Worm (Caenorhabditis elegans): ENCODE results near the gene srz-15.

DNA sequence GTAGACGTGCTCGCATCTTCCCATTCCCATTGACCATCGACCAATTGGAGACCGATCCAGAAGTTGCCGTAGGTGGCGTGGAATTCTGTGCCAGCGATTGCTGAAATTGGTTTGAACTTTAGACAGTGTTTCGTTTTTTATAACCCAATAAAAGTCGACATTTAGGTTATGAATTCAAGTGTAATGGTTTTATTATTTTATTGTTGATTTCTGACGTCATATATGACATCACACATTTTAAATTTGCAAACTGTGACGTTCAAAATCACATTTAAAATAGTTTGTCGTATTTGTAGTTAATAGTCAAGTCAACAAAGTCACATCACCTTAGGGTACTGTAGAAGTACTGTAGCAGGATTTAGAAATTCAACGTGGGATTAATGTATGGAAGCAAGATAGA, 45.3 kb upstream of the srz-15 start:
- TF ChIP-seq hmbx-1 (tag; optimal IDR thresholded peaks at IDR 0.05) (no peak), ceh-13 (GFP tag; optimal IDR thresholded peaks at IDR 0.05) (no peak), ets-7 (tag; optimal IDR thresholded peaks at IDR 0.05) (no peak), ama-1 (optimal IDR thresholded peaks at IDR 0.05) (no peak), sea-1 (GFP tag; conservative IDR thresholded peaks at IDR 0.05) (no peak), aly-1 (tag; optimal IDR thresholded peaks at IDR 0.05) (no peak)

All from whole organism, early embryonic.